Fruit fly (Drosophila melanogaster) whole organism, prepupa: ENCODE measurements around the gene CG43373.

Experiments used
- CG11762 ChIP-seq: fragments of 200-800 bp; sonication (Bioruptor generic); optimal IDR thresholded peaks from 3 replicates; lab custom pipeline; 2016; ENCODE audit warnings: missing biosample characterization, missing genetic modification characterization; ENCODE audit not compliant: insufficient read depth
- Eip78C ChIP-seq: fragments of 200-800 bp; sonication (Bioruptor generic); peaks from one replicate; lab custom pipeline; 2016; ENCODE audit warnings: missing biosample characterization, missing genetic modification characterization
- Ets21C ChIP-seq: fragments of 200-800 bp; sonication (Bioruptor generic); optimal IDR thresholded peaks from 3 replicates; lab custom pipeline; 2016; ENCODE audit warnings: missing biosample characterization, missing genetic modification characterization
- Lpt ChIP-seq: fragments of 200-800 bp; sonication (Bioruptor generic); optimal IDR thresholded peaks from 3 replicates; lab custom pipeline; 2016; ENCODE audit warnings: missing biosample characterization, missing genetic modification characterization
- Sox15 ChIP-seq: fragments of 200-800 bp; sonication (Bioruptor generic); optimal IDR thresholded peaks from 3 replicates; lab custom pipeline; 2016; ENCODE audit warnings: missing biosample characterization, missing genetic modification characterization
- cyc ChIP-seq: fragments of 200-800 bp; sonication (Bioruptor generic); optimal IDR thresholded peaks from 3 replicates; lab custom pipeline; 2016; ENCODE audit warnings: missing biosample characterization, missing genetic modification characterization
- dsx ChIP-seq: fragments of 200-800 bp; optimal IDR thresholded peaks from 3 replicates; lab custom pipeline; 2019; ENCODE audit warnings: missing biosample characterization, mild to moderate bottlenecking, missing genetic modification characterization, moderate library complexity; ENCODE audit not compliant: poor library complexity, severe bottlenecking
- fd59A ChIP-seq: fragments of 200-800 bp; sonication (Bioruptor generic); optimal IDR thresholded peaks from 2 replicates; lab custom pipeline; 2017; ENCODE audit warnings: missing biosample characterization, mild to moderate bottlenecking, missing genetic modification characterization, missing genetic modification reagents
- fkh ChIP-seq: fragments of 200-800 bp; sonication (Bioruptor generic); optimal IDR thresholded peaks from 3 replicates; lab custom pipeline; 2017; ENCODE audit warnings: missing biosample characterization, mild to moderate bottlenecking, missing genetic modification characterization, moderate library complexity

- TF ChIP-seq Lpt (GFP tag; lab: Kevin White, UChicago) (no peak), dsx (GFP tag; lab: Kevin White, UChicago) (no peak), cyc (no peak), fkh (GFP tag; lab: Kevin White, UChicago) (no peak), Eip78C (GFP tag; lab: Kevin White, UChicago) (no peak), Ets21C (GFP tag; lab: Kevin White, UChicago) (no peak), fd59A (no peak), Sox15 (GFP tag; lab: Kevin White, UChicago) (no peak), CG11762 (GFP tag; lab: Kevin White, UChicago) (no peak)
Observed at dm6 chr3L:16569456-16569855, 26.3 kb upstream of the CG43373 start.
